Worm (Caenorhabditis elegans) whole organism, L3 larva: ENCODE results near the gene F35C11.6.

Experiments used
- R02D3.7 ChIP-seq: fragments of 150-350 bp; optimal IDR thresholded peaks from 2 replicates; lab custom pipeline; 2014; ENCODE audit warnings: missing biosample characterization, missing genetic modification characterization
- ZK546.5 ChIP-seq: sonication (generic microtip); optimal IDR thresholded peaks from 2 replicates; lab custom pipeline; 2017; ENCODE audit warnings: missing biosample characterization, missing genetic modification characterization
- aly-2 ChIP-seq: fragments of 150-350 bp; optimal IDR thresholded peaks from 2 replicates; lab custom pipeline; 2014; ENCODE audit warnings: missing biosample characterization, missing genetic modification characterization
- ama-1 ChIP-seq: fragments of 150-350 bp; optimal IDR thresholded peaks from 2 replicates; lab custom pipeline; 2018
- ceh-16 ChIP-seq: sonication (generic microtip); optimal IDR thresholded peaks from 2 replicates; lab custom pipeline; 2017; ENCODE audit warnings: missing biosample characterization, missing genetic modification characterization
- daf-12 ChIP-seq: fragments of 150-350 bp; optimal IDR thresholded peaks from 2 replicates; lab custom pipeline; 2014; ENCODE audit warnings: missing biosample characterization, missing genetic modification reagents, missing genetic modification characterization
- egl-27 ChIP-seq: sonication (generic microtip); optimal IDR thresholded peaks from 4 replicates; lab custom pipeline; 2017; ENCODE audit warnings: missing biosample characterization, missing genetic modification reagents, missing genetic modification characterization
- egl-5 ChIP-seq: fragments of 150-350 bp; optimal IDR thresholded peaks from 2 replicates; lab custom pipeline; 2017; ENCODE audit warnings: missing biosample characterization, missing genetic modification reagents, missing genetic modification characterization, inconsistent platforms
- eor-1 ChIP-seq, 2 experiments: fragments of 150-350 bp; optimal IDR thresholded peaks; 2 replicates each; lab custom pipeline; 2014 to 2018; ENCODE audit warnings: missing biosample characterization in 2 of 2, missing genetic modification characterization in 2 of 2
- fkh-2 ChIP-seq: fragments of 150-350 bp; optimal IDR thresholded peaks from 2 replicates; lab custom pipeline; 2014; ENCODE audit warnings: missing biosample characterization, missing genetic modification reagents, missing genetic modification characterization
- jun-1 ChIP-seq: fragments of 150-350 bp; optimal IDR thresholded peaks from 2 replicates; lab custom pipeline; 2014; ENCODE audit warnings: missing biosample characterization, missing genetic modification reagents, missing genetic modification characterization
- lin-15B ChIP-seq: fragments of 150-350 bp; optimal IDR thresholded peaks from 2 replicates; lab custom pipeline; 2014; ENCODE audit warnings: missing biosample characterization, missing genetic modification characterization
- mdl-1 ChIP-seq: fragments of 150-350 bp; optimal IDR thresholded peaks from 2 replicates; lab custom pipeline; 2014; ENCODE audit warnings: missing biosample characterization, missing genetic modification characterization
- mml-1 ChIP-seq: fragments of 150-350 bp; sonication (generic microtip); optimal IDR thresholded peaks from 3 replicates; lab custom pipeline; 2014; ENCODE audit warnings: missing biosample characterization, missing genetic modification characterization
- nfya-1 ChIP-seq: sonication (generic microtip); optimal IDR thresholded peaks from 2 replicates; lab custom pipeline; 2017; ENCODE audit warnings: missing genetic modification characterization, mild to moderate bottlenecking, missing compliant biosample characterization, antibody characterized with exemption, moderate library complexity; ENCODE audit not compliant: insufficient read depth
- nhr-11 ChIP-seq: fragments of 150-350 bp; optimal IDR thresholded peaks from 2 replicates; lab custom pipeline; 2014; ENCODE audit warnings: missing biosample characterization, missing genetic modification characterization
- nhr-23 ChIP-seq: fragments of 150-350 bp; optimal IDR thresholded peaks from 2 replicates; lab custom pipeline; 2014; ENCODE audit warnings: missing biosample characterization, missing genetic modification reagents, missing genetic modification characterization
- nhr-237 ChIP-seq: fragments of 150-350 bp; optimal IDR thresholded peaks from 2 replicates; lab custom pipeline; 2014; ENCODE audit warnings: missing biosample characterization, missing genetic modification characterization
- nhr-25 ChIP-seq: sonication (generic microtip); optimal IDR thresholded peaks from 2 replicates; lab custom pipeline; 2017; ENCODE audit warnings: missing biosample characterization, missing genetic modification characterization
- nhr-28 ChIP-seq: fragments of 150-350 bp; optimal IDR thresholded peaks from 2 replicates; lab custom pipeline; 2014; ENCODE audit warnings: missing biosample characterization, missing genetic modification characterization
- nhr-43 ChIP-seq: sonication (generic microtip); optimal IDR thresholded peaks from 2 replicates; lab custom pipeline; 2016; ENCODE audit warnings: mild to moderate bottlenecking, missing genetic modification characterization, missing compliant biosample characterization; ENCODE audit not compliant: poor library complexity, severe bottlenecking
- nhr-67 ChIP-seq: fragments of 150-350 bp; optimal IDR thresholded peaks from 2 replicates; lab custom pipeline; 2014; ENCODE audit warnings: missing biosample characterization, missing genetic modification characterization
- nhr-77 ChIP-seq: fragments of 150-350 bp; optimal IDR thresholded peaks from 2 replicates; lab custom pipeline; 2014; ENCODE audit warnings: missing biosample characterization, missing genetic modification characterization
- pha-4 ChIP-seq: fragments of 150-350 bp; optimal IDR thresholded peaks from 2 replicates; lab custom pipeline; 2014; ENCODE audit warnings: missing biosample characterization, missing genetic modification reagents, missing genetic modification characterization
- sea-2 ChIP-seq: fragments of 150-350 bp; sonication (generic microtip); optimal IDR thresholded peaks from 4 replicates; lab custom pipeline; 2014; ENCODE audit warnings: missing biosample characterization, missing genetic modification reagents, missing genetic modification characterization
- skn-1 ChIP-seq: fragments of 150-350 bp; optimal IDR thresholded peaks from 2 replicates; lab custom pipeline; 2014; ENCODE audit warnings: missing biosample characterization, missing genetic modification characterization
- snpc-4 ChIP-seq: fragments of 150-350 bp; optimal IDR thresholded peaks from 2 replicates; lab custom pipeline; 2014; ENCODE audit warnings: missing biosample characterization, missing genetic modification characterization
- tbx-2 ChIP-seq: sonication (generic microtip); optimal IDR thresholded peaks from 2 replicates; lab custom pipeline; 2016; ENCODE audit warnings: mild to moderate bottlenecking, missing genetic modification characterization, missing compliant biosample characterization
- unc-62 ChIP-seq: fragments of 150-350 bp; sonication (generic microtip); optimal IDR thresholded peaks from 4 replicates; lab custom pipeline; 2014; ENCODE audit warnings: missing biosample characterization, missing genetic modification reagents, missing genetic modification characterization
- ztf-11 ChIP-seq: fragments of 150-350 bp; optimal IDR thresholded peaks from 2 replicates; lab custom pipeline; 2014; ENCODE audit warnings: missing biosample characterization, missing genetic modification characterization
- ztf-4 ChIP-seq: fragments of 150-350 bp; optimal IDR thresholded peaks from 2 replicates; lab custom pipeline; 2014; ENCODE audit warnings: missing biosample characterization, missing genetic modification characterization

Gene F35C11.6

ce11 chrII:8278415-8278814 is 19.5 kb upstream of the F35C11.6 start, which contains the start of the genes mrpl-10 and clec-142:
Gene mrpl-10 (minus strand): TSS chrII:8278515.
Gene clec-142 (plus strand): TSS chrII:8278678.
- TF ChIP-seq egl-27 (tag; lab: Kevin White, UChicago), result no peak
- TF ChIP-seq skn-1 (tag; lab: Kevin White, UChicago), result no peak
- no peak for TF ChIP-seq mml-1 (tag; lab: Kevin White, UChicago)

ce11 chrII:8276057-8276456 is 17.1 kb upstream of the F35C11.6 start, which contains the start of the genes gei-14 and slc-25A32:
Gene gei-14 (minus strand): TSS chrII:8276231.
Gene slc-25A32 (plus strand): TSS chrII:8276298.
- TF ChIP-seq aly-2 (tag; lab: Kevin White, UChicago), result no peak
- TF ChIP-seq nfya-1 (tag; lab: Kevin White, UChicago), result peak; percentile 56
- TF ChIP-seq R02D3.7 (tag; lab: Kevin White, UChicago), result peak; percentile 94
- peak; percentile 50 for TF ChIP-seq egl-5 (tag; lab: Kevin White, UChicago)
- no peak for TF ChIP-seq fkh-2 (tag; lab: Kevin White, UChicago)
- no peak for TF ChIP-seq tbx-2
- peak; percentile 67 for TF ChIP-seq lin-15B
- no peak for TF ChIP-seq nhr-28 (tag; lab: Kevin White, UChicago)
- TF ChIP-seq ztf-4 (tag; lab: Kevin White, UChicago), result no peak
- TF ChIP-seq nhr-77 (tag; lab: Kevin White, UChicago), result no peak
- no peak for TF ChIP-seq nhr-11 (tag; lab: Kevin White, UChicago)
- TF ChIP-seq nhr-23 (tag; lab: Kevin White, UChicago), result no peak
- no peak for TF ChIP-seq daf-12 (tag; lab: Kevin White, UChicago)
- no peak for TF ChIP-seq ZK546.5
- no peak for TF ChIP-seq snpc-4 (tag; lab: Kevin White, UChicago)
- TF ChIP-seq eor-1 (tag; optimal IDR thresholded peaks at IDR 0.05; lab: Kevin White, UChicago), result no peak
- no peak for TF ChIP-seq ama-1 (lab: Kevin White, UChicago)
- TF ChIP-seq, all 47 proteins: peak for 4

ce11 chrII:8273060-8273459 is 14.1 kb upstream of the F35C11.6 start:
- no peak for TF ChIP-seq lin-15B
- no peak for TF ChIP-seq unc-62 (GFP tag; lab: Kevin White, UChicago)
- no peak for TF ChIP-seq ztf-4 (tag; lab: Kevin White, UChicago)
- no peak for TF ChIP-seq jun-1
- no peak for TF ChIP-seq tbx-2
- no peak for TF ChIP-seq nfya-1 (tag; lab: Kevin White, UChicago)
- TF ChIP-seq snpc-4 (tag; lab: Kevin White, UChicago), result no peak
- TF ChIP-seq egl-27 (tag; lab: Kevin White, UChicago), result no peak
- TF ChIP-seq ztf-11, result no peak

ce11 chrII:8269855-8270647 is 11.1 kb upstream of the F35C11.6 start, which contains the start of gene tdc-1:
Gene tdc-1 (plus strand): TSS chrII:8270597.
- TF ChIP-seq nhr-23 (tag; lab: Kevin White, UChicago), result no peak

ce11 chrII:8269351-8269750 is 10.4 kb upstream of the F35C11.6 start, which contains the start of gene K01C8.2:
Gene K01C8.2 (minus strand): TSS chrII:8269451.
- TF ChIP-seq mdl-1 (tag; lab: Kevin White, UChicago) (no peak), sea-2 (GFP tag; lab: Kevin White, UChicago) (no peak), nhr-237 (tag; lab: Kevin White, UChicago) (no peak), nhr-25 (tag; lab: Kevin White, UChicago) (no peak), nhr-43 (no peak), pha-4 (tag; lab: Kevin White, UChicago) (no peak), ceh-16 (tag; lab: Kevin White, UChicago) (no peak)
- TF ChIP-seq, all 47 proteins: peak for 0

- TF ChIP-seq nhr-23 (tag; lab: Kevin White, UChicago) (no peak), mml-1 (tag; lab: Kevin White, UChicago) (no peak), nhr-67 (tag; lab: Kevin White, UChicago) (no peak), lin-15B (no peak), nhr-43 (peak; percentile 2), R02D3.7 (tag; lab: Kevin White, UChicago) (no peak), mdl-1 (tag; lab: Kevin White, UChicago) (no peak)
- TF ChIP-seq, all 47 proteins: peak for 1
Measured at ce11 chrII:8267679-8268078, 8.7 kb upstream of the F35C11.6 start.
